Fruit fly (Drosophila melanogaster) whole organism, adult: Measurements from ENCODE around the gene CG8260.
A peak's percentile ranks its signal among the peaks of the same experiment; 100 is the strongest.

Experiments used
- CG14711 ChIP-seq: fragments of 200-800 bp; sonication (Bioruptor generic); optimal IDR thresholded peaks from 2 replicates; lab custom pipeline; 2018; ENCODE audit warnings: missing biosample characterization, mild to moderate bottlenecking, missing genetic modification characterization, moderate library complexity
- CG33017 ChIP-seq: fragments of 200-800 bp; sonication (Bioruptor generic); optimal IDR thresholded peaks from 2 replicates; lab custom pipeline; 2018; ENCODE audit warnings: missing biosample characterization, mild to moderate bottlenecking, missing genetic modification characterization, moderate library complexity
- Mnt ChIP-seq: fragments of 200-800 bp; sonication (Bioruptor generic); optimal IDR thresholded peaks from 2 replicates; lab custom pipeline; 2016; ENCODE audit warnings: missing biosample characterization, mild to moderate bottlenecking, missing genetic modification characterization

- TF ChIP-seq CG14711 = no peak
- no peak for TF ChIP-seq CG33017 (tag; lab: Kevin White, UChicago)
- peak; percentile 34 for TF ChIP-seq Mnt
Observed at dm6 chrX:15745905-15746681, 10.0 kb upstream of the CG8260 start, which contains the start of the genes CG8944 and CCT6.
